Fruit fly (Drosophila melanogaster): ENCODE results near the gene Prosbeta6.

dm6 chr3L:16644505-16644904 lies 34.3 kb upstream of the Prosbeta6 start:
- TF ChIP-seq svp (GFP tag) (peak; percentile 67), Ets96B (tag; optimal IDR thresholded peaks at IDR 0.05) (no peak), CG11294 (GFP tag; IDR thresholded peaks at IDR 0.05) (no peak), CG6854 (GFP tag; optimal IDR thresholded peaks at IDR 0.05) (no peak)

All from whole organism, prepupa.